Worm (Caenorhabditis elegans) whole organism, young adult: Measurements from ENCODE around the gene R02F11.12.
A peak's percentile ranks its signal among the peaks of the same experiment; 100 is the strongest.

ENCODE experiments used
- B0261.1 ChIP-seq: sonication (generic microtip); optimal IDR thresholded peaks from 2 replicates; lab custom pipeline; 2016; ENCODE audit warnings: mild to moderate bottlenecking, missing genetic modification characterization, moderate library complexity, missing compliant biosample characterization
- C17E4.6 ChIP-seq: fragments of 200-800 bp; sonication (Bioruptor generic); IDR thresholded peaks from 2 replicates; pipeline ENCODE4 v1.3.6; 2022; ENCODE audit warnings: missing genetic modification reagents, missing genetic modification characterization, missing compliant biosample characterization
- F23B12.7 ChIP-seq: sonication (generic microtip); optimal IDR thresholded peaks from 2 replicates; lab custom pipeline; 2017; ENCODE audit warnings: missing genetic modification characterization, mild to moderate bottlenecking, missing compliant biosample characterization, antibody characterized with exemption, moderate library complexity; ENCODE audit not compliant: insufficient read depth
- F33H1.4 ChIP-seq: fragments of 200-800 bp; sonication (Bioruptor generic); IDR thresholded peaks from 2 replicates; pipeline ENCODE4 v1.3.6; 2022; ENCODE audit warnings: missing genetic modification reagents, missing genetic modification characterization, missing compliant biosample characterization
- F49E8.2 ChIP-seq: sonication (generic microtip); optimal IDR thresholded peaks from 3 replicates; lab custom pipeline; 2017; ENCODE audit warnings: missing genetic modification characterization, mild to moderate bottlenecking, missing compliant biosample characterization, antibody characterized with exemption, moderate library complexity; ENCODE audit not compliant: insufficient read depth
- K12H6.12 ChIP-seq: fragments of 200-800 bp; sonication (Bioruptor generic); optimal IDR thresholded peaks from 2 replicates; lab custom pipeline; 2018; ENCODE audit warnings: mild to moderate bottlenecking, missing genetic modification characterization, missing compliant biosample characterization
- Y95B8A.8 ChIP-seq: fragments of 200-800 bp; sonication (Bioruptor generic); IDR thresholded peaks from 2 replicates; pipeline ENCODE4 v1.3.6; 2022; ENCODE audit warnings: missing genetic modification reagents, missing genetic modification characterization, missing compliant biosample characterization
- ama-1 ChIP-seq, 3 experiments: fragments of 150-350 bp in 1 of 3; sonication (generic microtip) in 2 of 3; optimal IDR thresholded peaks; 2 replicates each; lab custom pipeline; 2014 to 2018; ENCODE audit warnings: missing biosample characterization in 2 of 3, missing genetic modification characterization in 2 of 3, missing genetic modification reagents in 2 of 3
- aptf-2 ChIP-seq: fragments of 200-800 bp; sonication (Bioruptor generic); conservative IDR thresholded peaks from 2 replicates; pipeline ENCODE4 v1.3.6; 2022; ENCODE audit warnings: missing genetic modification reagents, missing genetic modification characterization, missing compliant biosample characterization
- attf-3 ChIP-seq: fragments of 200-800 bp; sonication (Bioruptor generic); conservative IDR thresholded peaks from 2 replicates; pipeline ENCODE4 v1.3.6; 2022; ENCODE audit warnings: missing genetic modification reagents, missing genetic modification characterization, missing compliant biosample characterization
- ceh-27 ChIP-seq: fragments of 200-800 bp; sonication (Bioruptor generic); optimal IDR thresholded peaks from 2 replicates; lab custom pipeline; 2018; ENCODE audit warnings: mild to moderate bottlenecking, missing genetic modification characterization, moderate library complexity, missing compliant biosample characterization
- ceh-40 ChIP-seq: fragments of 200-800 bp; sonication (Bioruptor generic); IDR thresholded peaks from 2 replicates; pipeline ENCODE4 v1.3.6; 2022; ENCODE audit warnings: missing genetic modification characterization, missing compliant biosample characterization
- dox-1 ChIP-seq: fragments of 200-800 bp; sonication (Bioruptor generic); IDR thresholded peaks from 2 replicates; pipeline ENCODE4 v1.3.6; 2022; ENCODE audit warnings: missing genetic modification reagents, missing genetic modification characterization, missing compliant biosample characterization
- egl-18 ChIP-seq: fragments of 200-800 bp; sonication (Bioruptor generic); IDR thresholded peaks from 2 replicates; pipeline ENCODE4 v1.3.6; 2022; ENCODE audit warnings: missing genetic modification reagents, missing genetic modification characterization, missing compliant biosample characterization
- hlh-12 ChIP-seq: sonication (generic microtip); optimal IDR thresholded peaks from 2 replicates; lab custom pipeline; 2016; ENCODE audit warnings: missing genetic modification characterization, missing compliant biosample characterization
- hmg-20 ChIP-seq: fragments of 200-800 bp; sonication (Bioruptor generic); IDR thresholded peaks from 2 replicates; pipeline ENCODE4 v1.3.6; 2022; ENCODE audit warnings: missing genetic modification reagents, missing genetic modification characterization, missing compliant biosample characterization
- lag-1 ChIP-seq: fragments of 200-800 bp; sonication (Bioruptor generic); IDR thresholded peaks from 2 replicates; pipeline ENCODE4 v1.3.6; 2022; ENCODE audit warnings: missing genetic modification reagents, missing genetic modification characterization, missing compliant biosample characterization
- let-526 ChIP-seq: fragments of 200-800 bp; sonication (Bioruptor generic); IDR thresholded peaks from 2 replicates; pipeline ENCODE4 v1.3.6; 2022; ENCODE audit warnings: missing genetic modification reagents, missing genetic modification characterization, missing compliant biosample characterization
- let-607 ChIP-seq, 2 experiments: fragments of 200-800 bp in 1 of 2; sonication (Bioruptor generic) in 1 of 2; sonication (generic microtip) in 1 of 2; optimal IDR thresholded peaks; 2 replicates each; lab custom pipeline; 2016 to 2018; ENCODE audit warnings: mild to moderate bottlenecking in 2 of 2, missing compliant biosample characterization in 2 of 2, missing genetic modification characterization in 2 of 2, moderate library complexity in 2 of 2, missing genotype in 1 of 2
- lin-26 ChIP-seq: fragments of 200-800 bp; sonication (Bioruptor generic); IDR thresholded peaks from 2 replicates; pipeline ENCODE4 v1.3.6; 2022; ENCODE audit warnings: missing genetic modification reagents, missing genetic modification characterization, missing compliant biosample characterization
- lin-35 ChIP-seq, 3 experiments: fragments of 150-350 bp in 2 of 3; sonication (generic microtip) in 1 of 3; optimal IDR thresholded peaks; 2 replicates each; lab custom pipeline; 2014 to 2018; ENCODE audit warnings: missing biosample characterization in 3 of 3, missing genetic modification characterization in 3 of 3, missing genetic modification reagents in 3 of 3
- lin-40 ChIP-seq: sonication (generic microtip); optimal IDR thresholded peaks from 2 replicates; lab custom pipeline; 2016; ENCODE audit warnings: missing genetic modification characterization, mild to moderate bottlenecking, missing compliant biosample characterization, missing genotype, missing genetic modification reagents
- lir-1 ChIP-seq: fragments of 200-800 bp; sonication (Bioruptor generic); conservative IDR thresholded peaks from 2 replicates; pipeline ENCODE4 v1.3.6; 2022; ENCODE audit warnings: missing genetic modification reagents, missing genetic modification characterization, missing compliant biosample characterization
- mel-28 ChIP-seq: sonication (generic microtip); optimal IDR thresholded peaks from 2 replicates; lab custom pipeline; 2016; ENCODE audit warnings: borderline replicate concordance, mild to moderate bottlenecking, missing genetic modification characterization, missing compliant biosample characterization
- mxl-1 ChIP-seq: sonication (generic microtip); optimal IDR thresholded peaks from 2 replicates; lab custom pipeline; 2016; ENCODE audit warnings: missing genetic modification characterization, missing compliant biosample characterization
- nfya-1 ChIP-seq: sonication (generic microtip); optimal IDR thresholded peaks from 2 replicates; lab custom pipeline; 2017; ENCODE audit warnings: antibody characterized with exemption, missing compliant biosample characterization, missing genetic modification characterization, borderline replicate concordance; ENCODE audit not compliant: insufficient read depth
- nfya-2 ChIP-seq: fragments of 200-800 bp; sonication (Bioruptor generic); IDR thresholded peaks from 2 replicates; pipeline ENCODE4 v1.3.6; 2022; ENCODE audit warnings: missing genetic modification reagents, missing genetic modification characterization, missing compliant biosample characterization
- nfyb-1 ChIP-seq: fragments of 200-800 bp; sonication (Bioruptor generic); IDR thresholded peaks from 2 replicates; pipeline ENCODE4 v1.3.6; 2022; ENCODE audit warnings: missing genetic modification reagents, missing genetic modification characterization, missing compliant biosample characterization
- nhr-120 ChIP-seq: fragments of 200-800 bp; sonication (Bioruptor generic); IDR thresholded peaks from 2 replicates; pipeline ENCODE4 v1.3.6; 2022; ENCODE audit warnings: missing genetic modification characterization, missing compliant biosample characterization
- nhr-80 ChIP-seq: sonication (generic microtip); optimal IDR thresholded peaks from 2 replicates; lab custom pipeline; 2016; ENCODE audit warnings: missing genetic modification characterization, missing compliant biosample characterization
- sdz-38 ChIP-seq: sonication (generic microtip); optimal IDR thresholded peaks from 2 replicates; lab custom pipeline; 2016; ENCODE audit warnings: missing genotype, missing genetic modification characterization, missing compliant biosample characterization
- sea-2 ChIP-seq: fragments of 200-800 bp; sonication (Bioruptor generic); IDR thresholded peaks from 2 replicates; pipeline ENCODE4 v1.3.6; 2022; ENCODE audit warnings: missing genetic modification characterization, missing compliant biosample characterization
- somi-1 ChIP-seq: fragments of 200-800 bp; sonication (Bioruptor generic); optimal IDR thresholded peaks from 2 replicates; lab custom pipeline; 2018; ENCODE audit warnings: mild to moderate bottlenecking, missing genetic modification characterization, missing compliant biosample characterization
- sptf-2 ChIP-seq: fragments of 200-800 bp; sonication (Bioruptor generic); optimal IDR thresholded peaks from 2 replicates; lab custom pipeline; 2018; ENCODE audit warnings: mild to moderate bottlenecking, missing genetic modification characterization, missing compliant biosample characterization
- tbp1 ChIP-seq: fragments of 200-800 bp; sonication (Bioruptor generic); optimal IDR thresholded peaks from 2 replicates; lab custom pipeline; 2018; ENCODE audit warnings: mild to moderate bottlenecking, missing genetic modification characterization, missing compliant biosample characterization
- tbx-9 ChIP-seq: sonication (generic microtip); optimal IDR thresholded peaks from 2 replicates; lab custom pipeline; 2016; ENCODE audit warnings: borderline replicate concordance, missing genetic modification characterization, inconsistent platforms, missing compliant biosample characterization
- tlf-1 ChIP-seq: fragments of 200-800 bp; sonication (Bioruptor generic); optimal IDR thresholded peaks from 2 replicates; lab custom pipeline; 2018; ENCODE audit warnings: mild to moderate bottlenecking, missing genetic modification characterization, missing compliant biosample characterization
- zfh-2 ChIP-seq: fragments of 200-800 bp; sonication (Bioruptor generic); conservative IDR thresholded peaks from 2 replicates; pipeline ENCODE4 v1.3.6; 2022; ENCODE audit warnings: missing genetic modification reagents, missing genetic modification characterization, missing compliant biosample characterization
- zim-3 ChIP-seq: sonication (generic microtip); optimal IDR thresholded peaks from 2 replicates; lab custom pipeline; 2017; ENCODE audit warnings: mild to moderate bottlenecking, missing genetic modification characterization, moderate library complexity, missing compliant biosample characterization
- ztf-18 ChIP-seq: sonication (generic microtip); optimal IDR thresholded peaks from 2 replicates; lab custom pipeline; 2016; ENCODE audit warnings: missing genotype, mild to moderate bottlenecking, missing genetic modification characterization, missing compliant biosample characterization
- ztf-25 ChIP-seq: fragments of 200-800 bp; sonication (Bioruptor generic); IDR thresholded peaks from 2 replicates; pipeline ENCODE4 v1.3.6; 2022; ENCODE audit warnings: missing genetic modification reagents, missing genetic modification characterization, missing compliant biosample characterization
- ztf-28 ChIP-seq: fragments of 200-800 bp; sonication (Bioruptor generic); IDR thresholded peaks from 2 replicates; pipeline ENCODE4 v1.3.6; 2022; ENCODE audit warnings: missing genetic modification reagents, missing genetic modification characterization, missing compliant biosample characterization
- ztf-6 ChIP-seq: fragments of 200-800 bp; sonication (Bioruptor generic); IDR thresholded peaks from 2 replicates; pipeline ENCODE4 v1.3.6; 2022; ENCODE audit warnings: missing genetic modification reagents, missing genetic modification characterization, missing compliant biosample characterization

R02F11.12 gene

ce11 chrV:4769633-4770032, 20.8 kb upstream of the R02F11.12 start, which contains the start of gene C18G1.9:
C18G1.9 (minus strand) TSS chrV:4769733.
- TF ChIP-seq nfyb-1 (GFP tag; lab: Robert Waterston, UW) (no peak), tbx-9 (tag; lab: Kevin White, UChicago) (no peak), ceh-40 (GFP tag; lab: Robert Waterston, UW) (no peak), F33H1.4 (GFP tag; lab: Robert Waterston, UW) (no peak), let-607 (tag; optimal IDR thresholded peaks at IDR 0.05; lab: Kevin White, UChicago) (no peak), attf-3 (no peak), somi-1 (GFP tag; lab: Kevin White, UChicago) (no peak), sea-2 (GFP tag; lab: Robert Waterston, UW) (no peak), let-526 (GFP tag; lab: Robert Waterston, UW) (no peak), lin-26 (GFP tag; lab: Robert Waterston, UW) (no peak)

DNA sequence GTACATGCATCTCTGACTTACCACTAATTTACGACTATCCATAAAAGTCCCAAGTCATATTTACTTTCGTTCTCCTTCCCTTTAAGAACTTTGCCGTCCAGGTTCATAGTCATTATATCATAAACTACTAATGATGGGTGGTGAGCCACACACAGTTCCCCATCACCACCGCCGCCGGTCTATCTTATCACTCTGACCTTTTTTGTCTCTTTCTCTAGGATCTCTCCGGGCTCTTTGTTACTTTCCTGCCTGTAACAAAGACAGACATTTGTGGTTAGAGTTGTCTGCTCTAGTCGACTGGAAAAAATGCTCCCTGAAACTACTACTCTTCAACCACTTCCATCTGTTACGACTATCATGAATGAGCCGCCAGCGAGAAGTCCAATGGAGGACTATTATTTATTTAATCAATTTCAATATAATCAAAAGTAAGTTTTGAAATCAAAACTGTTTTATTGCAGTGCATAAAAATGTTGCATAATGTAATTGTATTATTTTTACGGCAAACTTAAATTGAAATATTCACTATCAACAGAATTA, 20.0 kb upstream of the R02F11.12 start, which contains the start of gene elt-7:
TSS of gene elt-7 (plus strand) at position 263 of the 540 bp plus-strand sequence.
- 0 out of 2 replicates have a peak, but pooled peaks have one; percentile 17 for TF ChIP-seq lag-1 (GFP tag; lab: Robert Waterston, UW)
- no peak for TF ChIP-seq tlf-1 (GFP tag; lab: Kevin White, UChicago)
- no peak for TF ChIP-seq ceh-27 (GFP tag; lab: Kevin White, UChicago)
- TF ChIP-seq let-526 (GFP tag; lab: Robert Waterston, UW), result no peak
- TF ChIP-seq nhr-80 (tag; lab: Kevin White, UChicago), result peak; percentile 77
- 0 out of 2 replicates have a peak, but pooled peaks have one; percentile 7 for TF ChIP-seq dox-1

DNA sequence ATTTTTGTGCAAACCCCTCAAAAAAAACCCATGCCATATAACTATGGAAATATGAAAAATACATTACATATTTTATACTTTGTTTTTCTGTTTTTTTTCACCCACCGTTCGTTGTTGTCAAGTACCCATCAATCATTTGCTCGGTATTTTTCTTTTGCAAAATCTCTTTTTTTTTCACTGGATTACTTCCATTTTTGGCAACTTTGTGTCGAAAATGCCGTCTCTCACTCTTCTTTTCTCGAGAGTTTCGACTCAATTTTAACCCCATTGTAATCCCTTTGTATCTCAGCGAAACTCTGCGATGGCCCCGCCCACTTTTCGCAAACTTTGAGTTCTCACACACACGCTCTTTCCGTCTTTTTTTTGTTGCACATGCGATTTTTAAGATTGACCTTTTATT, 15.3 kb upstream of the R02F11.12 start:
- TF ChIP-seq hmg-20 (no peak), Y95B8A.8 (no peak), lin-35 (GFP tag; optimal IDR thresholded peaks at IDR 0.05; lab: Kevin White, UChicago) (no peak), lir-1 (GFP tag; lab: Robert Waterston, UW) (no peak), ceh-27 (GFP tag; lab: Kevin White, UChicago) (no peak), ztf-28 (GFP tag; lab: Robert Waterston, UW) (no peak), nhr-120 (GFP tag; lab: Robert Waterston, UW) (no peak), lin-40 (no peak), aptf-2 (GFP tag; lab: Robert Waterston, UW) (no peak), nfya-1 (tag; lab: Kevin White, UChicago) (no peak), tbp1 (no peak), mxl-1 (tag; lab: Kevin White, UChicago) (no peak), egl-18 (GFP tag; lab: Robert Waterston, UW) (no peak), nfya-2 (GFP tag; lab: Robert Waterston, UW) (no peak), K12H6.12 (tag; lab: Kevin White, UChicago) (no peak), zim-3 (no peak), sdz-38 (tag; lab: Kevin White, UChicago) (no peak)

- TF ChIP-seq F49E8.2 (tag; lab: Kevin White, UChicago) (no peak), ama-1 (optimal IDR thresholded peaks at IDR 0.05; lab: Kevin White, UChicago) (no peak), ama-1 (GFP tag; optimal IDR thresholded peaks at IDR 0.05; lab: Kevin White, UChicago) (no peak), zfh-2 (GFP tag; lab: Robert Waterston, UW) (no peak), ztf-6 (GFP tag; lab: Robert Waterston, UW) (no peak), hlh-12 (tag; lab: Kevin White, UChicago) (no peak), ztf-18 (tag; lab: Kevin White, UChicago) (no peak), F23B12.7 (tag; lab: Kevin White, UChicago) (no peak), mel-28 (tag; lab: Kevin White, UChicago) (no peak), sptf-2 (GFP tag; lab: Kevin White, UChicago) (no peak), B0261.1 (tag; lab: Kevin White, UChicago) (no peak), C17E4.6 (GFP tag; lab: Robert Waterston, UW) (no peak), ztf-25 (GFP tag; lab: Robert Waterston, UW) (no peak), ceh-27 (GFP tag; lab: Kevin White, UChicago) (no peak)
Observed at ce11 chrV:4777388-4777986, 13.0 kb upstream of the R02F11.12 start, which contains the start of gene C18G1.1. C18G1.1 (plus strand) TSS chrV:4777960.
